Worm (Caenorhabditis elegans) whole organism, midembryonic: Measurements from ENCODE around the gene F26A1.9.

Experiments
- T22C8.4 ChIP-seq: fragments of 200-800 bp; sonication (Bioruptor generic); IDR thresholded peaks from 2 replicates; pipeline ENCODE4 v1.3.6; 2022; ENCODE audit warnings: missing genetic modification characterization, missing compliant biosample characterization
- cog-1 ChIP-seq: sonication (generic microtip); optimal IDR thresholded peaks from 2 replicates; lab custom pipeline; 2016; ENCODE audit warnings: missing genetic modification characterization, missing compliant biosample characterization
- flt-1 ChIP-seq: fragments of 200-800 bp; sonication (Bioruptor generic); IDR thresholded peaks from 2 replicates; pipeline ENCODE4 v1.3.6; 2022; ENCODE audit warnings: missing genetic modification characterization, missing compliant biosample characterization
- klf-2 ChIP-seq: fragments of 200-800 bp; sonication (Bioruptor generic); conservative IDR thresholded peaks from 2 replicates; pipeline ENCODE4 v1.3.6; 2022; ENCODE audit warnings: missing genetic modification reagents, missing genetic modification characterization, missing compliant biosample characterization
- med-1 ChIP-seq: sonication (generic microtip); optimal IDR thresholded peaks from 2 replicates; lab custom pipeline; 2017; ENCODE audit warnings: missing genetic modification characterization, mild to moderate bottlenecking, missing compliant biosample characterization, antibody characterized with exemption, missing genetic modification reagents; ENCODE audit not compliant: insufficient read depth
- ztf-29 ChIP-seq: fragments of 200-800 bp; sonication (Bioruptor generic); IDR thresholded peaks from 2 replicates; pipeline ENCODE4 v1.3.6; 2022; ENCODE audit warnings: missing genetic modification reagents, missing genetic modification characterization, missing compliant biosample characterization

- TF ChIP-seq klf-2 = no peak
- TF ChIP-seq T22C8.4 (GFP tag; lab: Robert Waterston, UW) = no peak
- TF ChIP-seq flt-1 (GFP tag; lab: Robert Waterston, UW) = no peak
- TF ChIP-seq ztf-29 (GFP tag; lab: Robert Waterston, UW) = no peak
- no peak for TF ChIP-seq med-1
- no peak for TF ChIP-seq cog-1 (tag; lab: Kevin White, UChicago)
Measured at ce11 chrIII:4850139-4850538, 20.8 kb upstream of the F26A1.9 start, which contains the start of gene F26A1.1.
